Worm (Caenorhabditis elegans) whole organism, L1 larva: ENCODE data around the gene max-2.

ENCODE experiments used
- F16B12.6 ChIP-seq: fragments of 150-350 bp; optimal IDR thresholded peaks from 2 replicates; lab custom pipeline; 2014; ENCODE audit warnings: missing biosample characterization, missing genetic modification characterization
- Y116A8C.19 ChIP-seq: sonication (generic microtip); optimal IDR thresholded peaks from 2 replicates; lab custom pipeline; 2016; ENCODE audit warnings: missing compliant biosample characterization, missing genetic modification characterization, borderline replicate concordance
- alr-1 ChIP-seq: fragments of 200-800 bp; sonication (Bioruptor generic); optimal IDR thresholded peaks from 2 replicates; lab custom pipeline; 2018; ENCODE audit warnings: borderline replicate concordance, mild to moderate bottlenecking, missing genetic modification characterization, missing compliant biosample characterization
- aly-2 ChIP-seq: fragments of 150-350 bp; optimal IDR thresholded peaks from 2 replicates; lab custom pipeline; 2014; ENCODE audit warnings: missing biosample characterization, missing genetic modification characterization
- ama-1 ChIP-seq: fragments of 150-350 bp; optimal IDR thresholded peaks from 2 replicates; lab custom pipeline; 2014
- blmp-1 ChIP-seq: fragments of 150-350 bp; optimal IDR thresholded peaks from 2 replicates; lab custom pipeline; 2014; ENCODE audit warnings: missing biosample characterization, missing genetic modification characterization
- ceh-8 ChIP-seq: fragments of 200-800 bp; sonication (Bioruptor generic); optimal IDR thresholded peaks from 2 replicates; lab custom pipeline; 2018; ENCODE audit warnings: mild to moderate bottlenecking, missing genetic modification characterization, moderate library complexity, missing compliant biosample characterization
- ceh-82 ChIP-seq, 3 experiments: fragments of 150-350 bp in 1 of 3; sonication (generic microtip) in 2 of 3; optimal IDR thresholded peaks; 2 replicates each; lab custom pipeline; 2014 to 2017; ENCODE audit warnings: missing biosample characterization in 3 of 3, missing genetic modification characterization in 3 of 3
- dpl-1 ChIP-seq, 3 experiments: fragments of 150-350 bp in 2 of 3; sonication (generic microtip) in 1 of 3; optimal IDR thresholded peaks; 2 replicates each; lab custom pipeline; 2014 to 2017; ENCODE audit warnings: missing biosample characterization in 3 of 3, missing genetic modification characterization in 3 of 3, missing genetic modification reagents in 3 of 3
- efl-1 ChIP-seq, 4 experiments: fragments of 150-350 bp; optimal IDR thresholded peaks in 3 of 4; peaks in 1 of 4; 1 replicate in 1 of 4; 2 replicates in 3 of 4; lab custom pipeline; 2014; ENCODE audit warnings: missing biosample characterization in 2 of 4, missing genetic modification characterization in 2 of 4, missing genetic modification reagents in 2 of 4
- efl-3 ChIP-seq: fragments of 200-800 bp; sonication (Bioruptor generic); optimal IDR thresholded peaks from 2 replicates; lab custom pipeline; 2018; ENCODE audit warnings: mild to moderate bottlenecking, missing genetic modification characterization, missing compliant biosample characterization
- egl-27 ChIP-seq, 2 experiments: fragments of 150-350 bp in 1 of 2; sonication (generic microtip); optimal IDR thresholded peaks; 3 replicates each; lab custom pipeline; 2017 to 2018; ENCODE audit warnings: missing biosample characterization in 2 of 2, missing genetic modification characterization in 2 of 2, missing genetic modification reagents in 2 of 2
- elt-2 ChIP-seq: sonication (generic microtip); optimal IDR thresholded peaks from 2 replicates; lab custom pipeline; 2016; ENCODE audit warnings: missing genetic modification characterization, mild to moderate bottlenecking, inconsistent platforms, missing compliant biosample characterization, missing genetic modification reagents
- elt-3 ChIP-seq, 6 experiments: fragments of 150-350 bp in 1 of 6; sonication (generic microtip); optimal IDR thresholded peaks; 2 replicates each; lab custom pipeline; 2017 to 2018; ENCODE audit warnings: missing biosample characterization in 6 of 6, missing genetic modification characterization in 6 of 6, inconsistent platforms in 1 of 6
- ets-5 ChIP-seq: fragments of 200-800 bp; sonication (Bioruptor generic); IDR thresholded peaks from 2 replicates; pipeline ENCODE4 v1.3.6; 2022; ENCODE audit warnings: missing genetic modification characterization, missing compliant biosample characterization
- fkh-8 ChIP-seq: sonication (generic microtip); optimal IDR thresholded peaks from 2 replicates; lab custom pipeline; 2016; ENCODE audit warnings: mild to moderate bottlenecking, missing genetic modification characterization, missing compliant biosample characterization
- hlh-17 ChIP-seq: fragments of 200-800 bp; sonication (Bioruptor generic); optimal IDR thresholded peaks from 2 replicates; lab custom pipeline; 2018; ENCODE audit warnings: missing genetic modification characterization, mild to moderate bottlenecking, missing compliant biosample characterization, moderate library complexity, borderline replicate concordance
- isw-1 ChIP-seq: fragments of 200-800 bp; sonication (Bioruptor generic); IDR thresholded peaks from 2 replicates; pipeline ENCODE4 v1.3.6; 2022; ENCODE audit warnings: missing genetic modification characterization, missing compliant biosample characterization
- lin-13 ChIP-seq: fragments of 150-350 bp; optimal IDR thresholded peaks from 2 replicates; lab custom pipeline; 2014; ENCODE audit warnings: missing biosample characterization, missing genetic modification reagents, missing genetic modification characterization
- lin-14 ChIP-seq: fragments of 200-800 bp; sonication (Bioruptor generic); optimal IDR thresholded peaks from 2 replicates; lab custom pipeline; 2018; ENCODE audit warnings: mild to moderate bottlenecking, missing genetic modification characterization, moderate library complexity, missing compliant biosample characterization
- lin-15B ChIP-seq: fragments of 150-350 bp; sonication (generic microtip); optimal IDR thresholded peaks from 3 replicates; lab custom pipeline; 2014; ENCODE audit warnings: missing biosample characterization, missing genetic modification characterization
- lin-35 ChIP-seq, 2 experiments: fragments of 150-350 bp; optimal IDR thresholded peaks; 2 replicates each; lab custom pipeline; 2014; ENCODE audit warnings: missing biosample characterization in 2 of 2, missing genetic modification characterization in 2 of 2, missing genetic modification reagents in 2 of 2
- lin-39 ChIP-seq: fragments of 150-350 bp; optimal IDR thresholded peaks from 2 replicates; lab custom pipeline; 2014; ENCODE audit warnings: missing biosample characterization, missing genetic modification reagents, missing genetic modification characterization
- lsy-2 ChIP-seq, 2 experiments: fragments of 150-350 bp; optimal IDR thresholded peaks; 2 replicates each; lab custom pipeline; 2014; ENCODE audit warnings: missing biosample characterization in 2 of 2, missing genetic modification characterization in 2 of 2
- mab-9 ChIP-seq: fragments of 200-800 bp; sonication (Bioruptor generic); IDR thresholded peaks from 2 replicates; pipeline ENCODE4 v1.3.6; 2022; ENCODE audit warnings: missing genetic modification reagents, missing genetic modification characterization, missing compliant biosample characterization
- mdl-1 ChIP-seq, 2 experiments: fragments of 150-350 bp; optimal IDR thresholded peaks; 2 replicates each; lab custom pipeline; 2014 to 2017; ENCODE audit warnings: missing biosample characterization in 2 of 2, missing genetic modification characterization in 2 of 2, inconsistent platforms in 1 of 2
- mep-1 ChIP-seq: fragments of 150-350 bp; optimal IDR thresholded peaks from 2 replicates; lab custom pipeline; 2014; ENCODE audit warnings: missing biosample characterization, missing genetic modification characterization
- nhr-11 ChIP-seq: fragments of 150-350 bp; optimal IDR thresholded peaks from 2 replicates; lab custom pipeline; 2014; ENCODE audit warnings: missing biosample characterization, missing genetic modification characterization
- nhr-19 ChIP-seq: fragments of 200-800 bp; sonication (Bioruptor generic); conservative IDR thresholded peaks from 2 replicates; pipeline ENCODE4 v1.3.6; 2022; ENCODE audit warnings: missing genetic modification characterization, missing compliant biosample characterization
- nhr-20 ChIP-seq: sonication (generic microtip); optimal IDR thresholded peaks from 2 replicates; lab custom pipeline; 2016; ENCODE audit warnings: mild to moderate bottlenecking, missing genetic modification characterization, missing compliant biosample characterization
- nhr-71 ChIP-seq: sonication (generic microtip); optimal IDR thresholded peaks from 2 replicates; lab custom pipeline; 2016; ENCODE audit warnings: mild to moderate bottlenecking, missing genetic modification characterization, moderate library complexity, missing compliant biosample characterization
- nhr-77 ChIP-seq: fragments of 150-350 bp; optimal IDR thresholded peaks from 2 replicates; lab custom pipeline; 2014; ENCODE audit warnings: missing biosample characterization, missing genetic modification characterization
- nhr-84 ChIP-seq: sonication (generic microtip); optimal IDR thresholded peaks from 2 replicates; lab custom pipeline; 2017; ENCODE audit warnings: missing biosample characterization, missing genetic modification characterization
- pag-3 ChIP-seq: sonication (generic microtip); optimal IDR thresholded peaks from 2 replicates; lab custom pipeline; 2017; ENCODE audit warnings: missing genetic modification characterization, mild to moderate bottlenecking, missing compliant biosample characterization, antibody characterized with exemption, borderline replicate concordance; ENCODE audit not compliant: insufficient read depth
- pax-3 ChIP-seq: fragments of 200-800 bp; sonication (Bioruptor generic); optimal IDR thresholded peaks from 2 replicates; lab custom pipeline; 2018; ENCODE audit warnings: mild to moderate bottlenecking, missing genetic modification characterization, moderate library complexity, missing compliant biosample characterization
- pqm-1 ChIP-seq: sonication (generic microtip); optimal IDR thresholded peaks from 3 replicates; lab custom pipeline; 2017; ENCODE audit warnings: missing biosample characterization, missing genetic modification characterization
- rnt-1 ChIP-seq: sonication (generic microtip); optimal IDR thresholded peaks from 2 replicates; lab custom pipeline; 2016; ENCODE audit warnings: mild to moderate bottlenecking, missing genetic modification characterization, moderate library complexity, missing compliant biosample characterization
- snu-23 ChIP-seq: sonication (generic microtip); optimal IDR thresholded peaks from 2 replicates; lab custom pipeline; 2016; ENCODE audit warnings: missing genetic modification characterization, missing compliant biosample characterization
- sptf-1 ChIP-seq: fragments of 150-350 bp; optimal IDR thresholded peaks from 2 replicates; lab custom pipeline; 2014; ENCODE audit warnings: missing biosample characterization, missing genetic modification characterization
- sup-37 ChIP-seq: fragments of 200-800 bp; sonication (Bioruptor generic); optimal IDR thresholded peaks from 2 replicates; lab custom pipeline; 2018; ENCODE audit warnings: mild to moderate bottlenecking, missing genetic modification characterization, missing compliant biosample characterization
- tlp-1 ChIP-seq: fragments of 150-350 bp; optimal IDR thresholded peaks from 2 replicates; lab custom pipeline; 2014; ENCODE audit warnings: missing biosample characterization, missing genetic modification characterization
- unc-130 ChIP-seq: fragments of 150-350 bp; optimal IDR thresholded peaks from 2 replicates; lab custom pipeline; 2017; ENCODE audit warnings: missing biosample characterization, missing genetic modification characterization, inconsistent platforms
- vab-15 ChIP-seq: sonication (generic microtip); optimal IDR thresholded peaks from 2 replicates; lab custom pipeline; 2017; ENCODE audit warnings: missing genotype, mild to moderate bottlenecking, missing genetic modification characterization, missing compliant biosample characterization
- xbp-1 ChIP-seq: sonication (generic microtip); optimal IDR thresholded peaks from 2 replicates; lab custom pipeline; 2016; ENCODE audit warnings: missing genetic modification characterization, missing compliant biosample characterization

The max-2 gene

DNA sequence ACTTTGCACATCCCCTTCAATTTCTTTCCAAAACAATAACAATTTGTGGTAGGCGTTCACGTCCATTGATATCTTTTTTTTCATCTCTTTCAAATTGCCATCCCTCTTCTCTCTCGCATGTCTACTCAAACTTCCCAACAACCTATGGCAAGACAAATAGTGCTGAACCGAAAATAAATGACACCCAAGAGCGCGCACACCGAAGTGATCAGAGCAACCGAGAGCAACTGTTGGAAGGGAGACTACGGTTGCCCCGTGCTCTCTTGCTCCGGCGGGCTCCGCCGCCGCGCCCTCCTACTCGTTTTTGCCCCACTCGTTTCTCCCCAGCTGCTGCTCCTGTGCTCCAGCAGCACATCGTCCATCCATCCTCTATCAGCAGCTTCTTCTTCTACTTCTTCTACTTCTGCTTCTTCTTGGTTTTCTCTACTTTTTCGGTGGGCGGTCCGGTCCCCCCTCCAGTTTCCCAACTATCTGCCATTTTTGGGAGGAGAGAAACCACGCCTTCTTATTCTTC is 41.2 kb upstream of the max-2 start (continued):
- TF ChIP-seq nhr-71 (tag; lab: Kevin White, UChicago) (peak; percentile 53), sptf-1 (tag; lab: Kevin White, UChicago) (no peak), mab-9 (GFP tag; lab: Robert Waterston, UW) (no peak), hlh-17 (GFP tag; lab: Kevin White, UChicago) (no peak), sup-37 (GFP tag; lab: Kevin White, UChicago) (no peak), isw-1 (GFP tag; lab: Robert Waterston, UW) (no peak), pqm-1 (tag; lab: Kevin White, UChicago) (no peak), lsy-2 (tag; optimal IDR thresholded peaks at IDR 0.05; lab: Kevin White, UChicago) (peak in 1 of 2 experiments; percentile 29), pag-3 (tag; lab: Kevin White, UChicago) (no peak), lin-15B (tag; lab: Kevin White, UChicago) (no peak), nhr-84 (tag; lab: Kevin White, UChicago) (no peak), egl-27 (tag; optimal IDR thresholded peaks at IDR 0.05; lab: Kevin White, UChicago) (no peak), lin-13 (GFP tag; lab: Kevin White, UChicago) (no peak), ets-5 (no peak), nhr-77 (tag; lab: Kevin White, UChicago) (no peak), ceh-82 (tag; optimal IDR thresholded peaks at IDR 0.05; lab: Kevin White, UChicago) (peak in 1 of 3 experiments; percentile 15), xbp-1 (no peak), mep-1 (tag; lab: Kevin White, UChicago) (no peak), blmp-1 (no peak), pax-3 (tag; lab: Kevin White, UChicago) (no peak), Y116A8C.19 (no peak), elt-2 (no peak), tlp-1 (tag; lab: Kevin White, UChicago) (no peak), aly-2 (tag; lab: Kevin White, UChicago) (no peak), nhr-20 (tag; lab: Kevin White, UChicago) (peak; percentile 14), elt-3 (tag; optimal IDR thresholded peaks at IDR 0.05; lab: Kevin White, UChicago) (no peak), nhr-11 (tag; lab: Kevin White, UChicago) (no peak), lin-35 (GFP tag; optimal IDR thresholded peaks at IDR 0.05; lab: Kevin White, UChicago) (no peak), F16B12.6 (tag; lab: Kevin White, UChicago) (no peak), fkh-8 (no peak), efl-3 (GFP tag; lab: Kevin White, UChicago) (no peak), alr-1 (tag; lab: Kevin White, UChicago) (no peak), nhr-19 (GFP tag; lab: Robert Waterston, UW) (peak; percentile 16; the same call in 1 of the 2 replicates), ceh-8 (GFP tag; lab: Kevin White, UChicago) (peak; percentile 11), lin-14 (GFP tag; lab: Kevin White, UChicago) (peak; percentile 69), ama-1 (lab: Kevin White, UChicago) (no peak)

DNA sequence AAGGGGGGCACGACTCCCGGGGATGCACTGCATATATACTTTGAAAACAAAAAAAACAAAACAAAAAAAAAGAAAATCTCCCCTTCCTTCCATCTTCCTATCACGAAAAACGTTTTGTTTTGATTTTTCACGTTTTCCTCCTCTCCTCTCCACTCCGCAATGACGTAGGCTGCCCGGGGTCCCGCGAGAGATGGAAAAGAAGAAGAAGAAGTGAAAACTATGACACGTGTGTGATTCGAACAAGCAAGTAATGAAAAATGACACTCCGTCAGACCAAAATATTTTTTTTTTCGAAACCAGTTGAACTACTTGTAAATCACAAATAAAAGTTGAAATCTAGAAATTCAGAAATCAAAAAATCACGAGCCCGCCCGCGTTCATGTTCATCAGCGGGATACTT is 39.6 kb upstream of the max-2 start:
- TF ChIP-seq nhr-20 (tag; lab: Kevin White, UChicago) (peak; percentile 4), rnt-1 (peak; percentile 56), efl-1 (optimal IDR thresholded peaks at IDR 0.05; lab: Kevin White, UChicago) (peak in 1 of 2 experiments; percentile 15), efl-1 (GFP tag; optimal IDR thresholded peaks at IDR 0.05 in 1 of 2; lab: Kevin White, UChicago) (peak in 1 of 2 experiments; percentile 80), nhr-71 (tag; lab: Kevin White, UChicago) (peak; percentile 70), nhr-77 (tag; lab: Kevin White, UChicago) (no peak), vab-15 (peak; percentile 9), blmp-1 (peak; percentile 84), mdl-1 (tag; optimal IDR thresholded peaks at IDR 0.05; lab: Kevin White, UChicago) (peak in 1 of 2 experiments; percentile 10), sptf-1 (tag; lab: Kevin White, UChicago) (no peak), lin-39 (peak; percentile 45), lin-14 (GFP tag; lab: Kevin White, UChicago) (peak; percentile 82), snu-23 (GFP tag; lab: Kevin White, UChicago) (peak; percentile 47), unc-130 (tag; lab: Kevin White, UChicago) (peak; percentile 43), lsy-2 (tag; optimal IDR thresholded peaks at IDR 0.05; lab: Kevin White, UChicago) (peak; percentile 17 to 44), nhr-19 (GFP tag; lab: Robert Waterston, UW) (0 out of 2 replicates have a peak, but pooled peaks have one; percentile 13), dpl-1 (GFP tag; optimal IDR thresholded peaks at IDR 0.05; lab: Kevin White, UChicago) (peak in 2 of 3 experiments; percentile 10 to 22), tlp-1 (tag; lab: Kevin White, UChicago) (no peak), hlh-17 (GFP tag; lab: Kevin White, UChicago) (no peak), elt-3 (tag; optimal IDR thresholded peaks at IDR 0.05; lab: Kevin White, UChicago) (peak in 1 of 6 experiments; percentile 5)
